Worm (Caenorhabditis elegans) whole organism, young adult: ENCODE measurements around the gene npr-32.

Source experiments
- unc-130 ChIP-seq: sonication (generic microtip); optimal IDR thresholded peaks from 2 replicates; lab custom pipeline; 2016; ENCODE audit warnings: missing genetic modification reagents, missing genetic modification characterization, missing compliant biosample characterization
- unc-62 ChIP-seq: fragments of 150-350 bp; optimal IDR thresholded peaks from 2 replicates; lab custom pipeline; 2014; ENCODE audit warnings: missing biosample characterization, missing genetic modification reagents, missing genetic modification characterization

- no peak for TF ChIP-seq unc-62 (GFP tag; lab: Kevin White, UChicago)
- no peak for TF ChIP-seq unc-130
Observed at ce11 chrIV:17216048-17216447, 14.8 kb downstream of the npr-32 start, which contains the start of gene Y116A8B.1.
